Worm (Caenorhabditis elegans): ENCODE results near the gene srz-67.

ce11 chrII:3282353-3282752 is 45.4 kb upstream of the srz-67 start, which contains the start of gene nep-13:
- TF ChIP-seq flt-1 (GFP tag; IDR thresholded peaks at IDR 0.05): no peak
- TF ChIP-seq ztf-29 (GFP tag; IDR thresholded peaks at IDR 0.05): no peak

Measured in whole organism, midembryonic.